Fruit fly (Drosophila melanogaster) whole organism, embryonic: ENCODE data around the gene NFAT.

ENCODE experiments used
- Atf-2 ChIP-seq: fragments of 200-800 bp; sonication (Bioruptor generic); optimal IDR thresholded peaks from 2 replicates; lab custom pipeline; 2016; ENCODE audit warnings: missing biosample characterization, missing genetic modification characterization
- Bdp1 ChIP-seq: fragments of 200-800 bp; sonication (Bioruptor generic); optimal IDR thresholded peaks from 3 replicates; lab custom pipeline; 2016; ENCODE audit warnings: missing biosample characterization, missing genetic modification characterization
- CG10462 ChIP-seq: fragments of 200-800 bp; sonication (Bioruptor generic); optimal IDR thresholded peaks from 2 replicates; lab custom pipeline; 2016; ENCODE audit warnings: missing biosample characterization, missing genetic modification characterization
- CG10654 ChIP-seq: fragments of 200-800 bp; sonication (Bioruptor generic); optimal IDR thresholded peaks from 2 replicates; lab custom pipeline; 2016; ENCODE audit warnings: missing biosample characterization, missing genetic modification characterization
- CG12104 ChIP-seq: fragments of 200-800 bp; sonication (Bioruptor generic); optimal IDR thresholded peaks from 3 replicates; lab custom pipeline; 2016; ENCODE audit warnings: missing biosample characterization, missing genetic modification characterization
- CG16779 ChIP-seq: fragments of 200-800 bp; sonication (Bioruptor generic); IDR thresholded peaks from 2 replicates; pipeline ENCODE4 v1.3.6; 2022; ENCODE audit warnings: missing biosample characterization, missing genetic modification characterization
- CG18011 ChIP-seq: fragments of 200-800 bp; sonication (Bioruptor generic); optimal IDR thresholded peaks from 2 replicates; lab custom pipeline; 2017; ENCODE audit warnings: missing biosample characterization, missing genetic modification characterization, mild to moderate bottlenecking, moderate library complexity, missing genotype
- CG18619 ChIP-seq: fragments of 200-800 bp; sonication (Bioruptor generic); optimal IDR thresholded peaks from 3 replicates; lab custom pipeline; 2017; ENCODE audit warnings: missing biosample characterization, mild to moderate bottlenecking, missing genetic modification characterization
- CG2129 ChIP-seq: fragments of 200-800 bp; sonication (Bioruptor generic); IDR thresholded peaks from 2 replicates; pipeline ENCODE4 v1.3.6; 2022; ENCODE audit warnings: missing biosample characterization, missing genetic modification characterization; ENCODE audit not compliant: partially characterized antibody
- CG3065 ChIP-seq: fragments of 200-800 bp; sonication (Bioruptor generic); optimal IDR thresholded peaks from 2 replicates; lab custom pipeline; 2016; ENCODE audit warnings: missing biosample characterization, missing genetic modification characterization
- CG43689 ChIP-seq: fragments of 200-800 bp; sonication (Bioruptor generic); IDR thresholded peaks from 2 replicates; pipeline ENCODE4 v1.3.6; 2022; ENCODE audit warnings: missing biosample characterization, missing genetic modification characterization
- CG4424 ChIP-seq: fragments of 200-800 bp; sonication (Bioruptor generic); optimal IDR thresholded peaks from 3 replicates; lab custom pipeline; 2016; ENCODE audit warnings: missing biosample characterization, missing genetic modification characterization
- CG4730 ChIP-seq: fragments of 200-800 bp; sonication (Bioruptor generic); IDR thresholded peaks from 2 replicates; pipeline ENCODE4 v1.3.6; 2022; ENCODE audit warnings: missing biosample characterization, missing genetic modification characterization
- CG6175 ChIP-seq: fragments of 200-800 bp; sonication (Bioruptor generic); IDR thresholded peaks from 3 replicates; pipeline ENCODE4 v1.3.6; 2022; ENCODE audit warnings: missing biosample characterization, missing genetic modification characterization
- CG6254 ChIP-seq: fragments of 200-800 bp; sonication (Bioruptor generic); optimal IDR thresholded peaks from 3 replicates; lab custom pipeline; 2017; ENCODE audit warnings: mild to moderate bottlenecking, missing biosample characterization, missing genetic modification reagents, missing genetic modification characterization
- CG6683 ChIP-seq: fragments of 200-800 bp; sonication (Bioruptor generic); optimal IDR thresholded peaks from 2 replicates; lab custom pipeline; 2017; ENCODE audit warnings: missing biosample characterization, mild to moderate bottlenecking, missing genetic modification characterization, missing genetic modification reagents
- CG6765 ChIP-seq: fragments of 200-800 bp; sonication (Bioruptor generic); optimal IDR thresholded peaks from 3 replicates; lab custom pipeline; 2017; ENCODE audit warnings: missing biosample characterization, mild to moderate bottlenecking, missing genetic modification characterization
- CG6854 ChIP-seq: fragments of 200-800 bp; sonication (Bioruptor generic); optimal IDR thresholded peaks from 3 replicates; lab custom pipeline; 2017; ENCODE audit warnings: missing biosample characterization, mild to moderate bottlenecking, missing genetic modification characterization
- CG8290 ChIP-seq, 3 experiments: fragments of 200-800 bp; sonication (Bioruptor generic); optimal IDR thresholded peaks; 2 replicates each; lab custom pipeline; 2016 to 2019; ENCODE audit warnings: missing biosample characterization in 3 of 3, missing genetic modification characterization in 3 of 3, mild to moderate bottlenecking in 2 of 3, moderate library complexity in 1 of 3
- CTCF ChIP-seq: fragments of 200-800 bp; sonication (Bioruptor generic); optimal IDR thresholded peaks from 2 replicates; lab custom pipeline; 2017; ENCODE audit warnings: missing biosample characterization, mild to moderate bottlenecking, missing genetic modification characterization, moderate library complexity
- Ets65A ChIP-seq: fragments of 200-800 bp; sonication (Bioruptor generic); peaks from one replicate; lab custom pipeline; 2016; ENCODE audit warnings: missing biosample characterization, missing genetic modification characterization
- HLHmδ ChIP-seq: fragments of 200-800 bp; sonication (Bioruptor generic); optimal IDR thresholded peaks from 2 replicates; lab custom pipeline; 2018; ENCODE audit warnings: missing biosample characterization, mild to moderate bottlenecking, missing genetic modification characterization, moderate library complexity
- Hmx ChIP-seq: fragments of 200-800 bp; sonication (Bioruptor generic); optimal IDR thresholded peaks from 2 replicates; lab custom pipeline; 2016; ENCODE audit warnings: missing biosample characterization, missing genetic modification characterization
- Meics ChIP-seq: fragments of 200-800 bp; sonication (Bioruptor generic); optimal IDR thresholded peaks from 2 replicates; lab custom pipeline; 2017; ENCODE audit warnings: missing biosample characterization, mild to moderate bottlenecking, missing genetic modification characterization
- NK7.1 ChIP-seq: fragments of 200-800 bp; sonication (Bioruptor generic); optimal IDR thresholded peaks from 3 replicates; lab custom pipeline; 2016; ENCODE audit warnings: missing biosample characterization, missing genetic modification characterization
- NfI ChIP-seq: fragments of 200-800 bp; sonication (Bioruptor generic); optimal IDR thresholded peaks from 3 replicates; lab custom pipeline; 2018; ENCODE audit warnings: missing biosample characterization, mild to moderate bottlenecking, missing genetic modification characterization, moderate library complexity
- Oaz ChIP-seq: fragments of 200-800 bp; sonication (Bioruptor generic); IDR thresholded peaks from 2 replicates; pipeline ENCODE4 v1.3.6; 2022; ENCODE audit warnings: missing biosample characterization, missing genetic modification characterization
- Opbp ChIP-seq: fragments of 200-800 bp; sonication (Bioruptor generic); IDR thresholded peaks from 3 replicates; pipeline ENCODE4 v1.3.6; 2022; ENCODE audit warnings: missing biosample characterization, missing genetic modification characterization; ENCODE audit not compliant: partially characterized antibody
- Ravus ChIP-seq: fragments of 200-800 bp; sonication (Bioruptor generic); IDR thresholded peaks from 2 replicates; pipeline ENCODE4 v1.3.6; 2022; ENCODE audit warnings: missing biosample characterization, missing genetic modification characterization
- Side ChIP-seq: fragments of 200-800 bp; sonication (Bioruptor generic); optimal IDR thresholded peaks from 2 replicates; lab custom pipeline; 2016; ENCODE audit warnings: missing biosample characterization, missing genetic modification characterization
- TFAM ChIP-seq: fragments of 200-800 bp; sonication (Bioruptor generic); optimal IDR thresholded peaks from 2 replicates; lab custom pipeline; 2017; ENCODE audit warnings: missing biosample characterization, missing genetic modification characterization, inconsistent platforms
- Trl ChIP-seq, 3 experiments: fragments of >200 bp in 2 of 3; fragments of 200-800 bp in 1 of 3; sonication (Bioruptor generic) in 1 of 3; optimal IDR thresholded peaks; 2 replicates in 1 of 3; 3 replicates in 2 of 3; lab custom pipeline; 2016 to 2017; ENCODE audit warnings: missing biosample characterization in 1 of 3, missing genetic modification characterization in 1 of 3
- crol ChIP-seq: fragments of 200-800 bp; sonication (Bioruptor generic); IDR thresholded peaks from 2 replicates; pipeline ENCODE4 v1.3.6; 2022; ENCODE audit warnings: missing biosample characterization, missing genetic modification characterization
- dm ChIP-seq: fragments of 200-800 bp; sonication (Bioruptor generic); optimal IDR thresholded peaks from 3 replicates; lab custom pipeline; 2016; ENCODE audit warnings: missing biosample characterization, missing genetic modification characterization
- grau ChIP-seq: fragments of 200-800 bp; optimal IDR thresholded peaks from 3 replicates; lab custom pipeline; 2019; ENCODE audit warnings: missing biosample characterization, mild to moderate bottlenecking, missing genetic modification characterization, moderate library complexity
- kni ChIP-seq: fragments of 200-800 bp; sonication (Bioruptor generic); optimal IDR thresholded peaks from 3 replicates; lab custom pipeline; 2017; ENCODE audit warnings: mild to moderate bottlenecking, missing biosample characterization, missing genetic modification reagents, missing genetic modification characterization
- lilli ChIP-seq: fragments of 200-800 bp; sonication (Bioruptor generic); optimal IDR thresholded peaks from 3 replicates; lab custom pipeline; 2016; ENCODE audit warnings: missing biosample characterization, missing genetic modification characterization
- luna ChIP-seq: fragments of 200-800 bp; sonication (Bioruptor generic); optimal IDR thresholded peaks from 2 replicates; lab custom pipeline; 2016; ENCODE audit warnings: missing biosample characterization, missing genetic modification characterization
- org-1 ChIP-seq: fragments of 200-800 bp; sonication (Bioruptor generic); optimal IDR thresholded peaks from 2 replicates; lab custom pipeline; 2017; ENCODE audit warnings: missing biosample characterization, missing genetic modification characterization
- phol ChIP-seq: fragments of 200-800 bp; sonication (Bioruptor generic); optimal IDR thresholded peaks from 3 replicates; lab custom pipeline; 2018; ENCODE audit warnings: missing biosample characterization, mild to moderate bottlenecking, missing genetic modification characterization, moderate library complexity
- psq ChIP-seq: fragments of 200-800 bp; sonication (Bioruptor generic); optimal IDR thresholded peaks from 2 replicates; lab custom pipeline; 2017; ENCODE audit warnings: missing biosample characterization, missing genetic modification characterization
- schlank ChIP-seq: fragments of 200-800 bp; sonication (Bioruptor generic); optimal IDR thresholded peaks from 2 replicates; lab custom pipeline; 2018; ENCODE audit warnings: missing biosample characterization, mild to moderate bottlenecking, missing genetic modification characterization
- scrt ChIP-seq: fragments of 200-800 bp; sonication (Bioruptor generic); optimal IDR thresholded peaks from 2 replicates; lab custom pipeline; 2018; ENCODE audit warnings: missing biosample characterization, mild to moderate bottlenecking, missing genetic modification characterization, moderate library complexity
- sd ChIP-seq: fragments of 200-800 bp; sonication (Bioruptor generic); optimal IDR thresholded peaks from 3 replicates; lab custom pipeline; 2018; ENCODE audit warnings: missing biosample characterization, mild to moderate bottlenecking, missing genetic modification characterization, moderate library complexity
- so ChIP-seq: fragments of 200-800 bp; sonication (Bioruptor generic); IDR thresholded peaks from 3 replicates; pipeline ENCODE4 v1.3.6; 2022; ENCODE audit warnings: missing biosample characterization, missing genetic modification characterization
- vnd ChIP-seq: fragments of 200-800 bp; sonication (Bioruptor generic); IDR thresholded peaks from 3 replicates; pipeline ENCODE4 v1.3.6; 2022; ENCODE audit warnings: missing biosample characterization, missing genetic modification characterization; ENCODE audit not compliant: partially characterized antibody
- vvl ChIP-seq: fragments of 200-800 bp; sonication (Bioruptor generic); IDR thresholded peaks from 2 replicates; pipeline ENCODE4 v1.3.6; 2022; ENCODE audit warnings: missing biosample characterization, missing genetic modification characterization
- wor ChIP-seq: fragments of 200-800 bp; sonication (Bioruptor generic); IDR thresholded peaks from 2 replicates; pipeline ENCODE4 v1.3.6; 2022; ENCODE audit warnings: missing biosample characterization, missing genetic modification characterization
- zfh2 ChIP-seq: fragments of 200-800 bp; sonication (Bioruptor generic); optimal IDR thresholded peaks from 2 replicates; lab custom pipeline; 2016; ENCODE audit warnings: missing biosample characterization, missing genetic modification characterization

NFAT gene

DNA sequence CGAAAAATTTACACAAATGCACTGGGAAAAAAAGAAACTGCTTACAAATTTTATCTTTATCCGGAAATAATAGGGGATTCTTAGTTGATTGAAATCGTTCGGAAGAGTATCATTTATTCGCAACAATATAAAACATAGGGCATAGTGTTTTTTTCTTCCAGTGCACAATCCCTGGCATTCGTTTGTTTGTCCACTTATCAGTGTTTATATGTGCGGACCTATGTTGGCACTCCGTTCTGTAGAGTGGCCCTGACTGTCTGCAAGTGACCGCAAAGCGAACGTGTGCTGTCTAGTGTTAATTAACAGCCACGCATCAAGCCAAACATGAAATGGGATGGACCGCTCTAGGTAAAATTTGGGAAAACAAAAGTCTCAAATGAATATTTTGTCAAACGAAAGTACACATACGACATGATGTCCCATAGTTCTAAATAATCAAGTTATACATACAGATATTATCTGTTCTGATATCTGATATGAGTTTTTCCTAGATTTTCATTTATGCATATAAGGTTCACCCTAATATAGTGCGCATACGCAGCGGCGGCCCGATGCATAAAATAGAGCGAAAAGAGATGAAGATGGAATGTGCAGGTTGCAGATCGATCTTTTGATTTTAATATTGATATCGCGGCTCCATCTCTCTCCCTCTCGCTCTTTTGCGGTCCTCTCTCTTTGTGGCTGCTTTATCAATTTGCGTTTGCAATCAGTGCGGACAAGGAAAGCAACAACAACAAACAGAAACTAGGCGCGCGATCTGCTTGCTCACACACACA, 16.8 kb downstream of the NFAT start (continued):
- TF ChIP-seq lilli (GFP tag; lab: Kevin White, UChicago) (peak; percentile 97), CG6254 (GFP tag; lab: Kevin White, UChicago) (peak; percentile 71), CG3065 (GFP tag; lab: Kevin White, UChicago) (peak; percentile 73), wor (GFP tag; lab: Robert Waterston, UW) (peak; percentile 83), TFAM (GFP tag; lab: Kevin White, UChicago) (peak; percentile 64), Meics (GFP tag; lab: Kevin White, UChicago) (peak; percentile 94), CG10462 (GFP tag; lab: Kevin White, UChicago) (peak; percentile 90), sd (tag; lab: Kevin White, UChicago) (peak; percentile 81), NK7.1 (GFP tag; lab: Kevin White, UChicago) (peak; percentile 79), CG18011 (GFP tag; lab: Kevin White, UChicago) (peak; percentile 68), CG10654 (GFP tag; lab: Kevin White, UChicago) (peak; percentile 88), Trl (optimal IDR thresholded peaks at IDR 0.05; lab: Kevin White, UChicago) (no peak), Trl (GFP tag; optimal IDR thresholded peaks at IDR 0.05; lab: Kevin White, UChicago) (peak; percentile 95), scrt (GFP tag; lab: Kevin White, UChicago) (peak; percentile 88), Ravus (GFP tag; lab: Robert Waterston, UW) (peak; percentile 78), CG2129 (no peak), Hmx (peak; percentile 87), crol (GFP tag; lab: Robert Waterston, UW) (no peak), CG12104 (peak; percentile 89), org-1 (GFP tag; lab: Kevin White, UChicago) (peak; percentile 89), schlank (tag; lab: Kevin White, UChicago) (peak; percentile 92), HLHmδ (GFP tag; lab: Kevin White, UChicago) (no peak), CG43689 (GFP tag; lab: Robert Waterston, UW) (peak; percentile 78), CG4730 (GFP tag; lab: Robert Waterston, UW) (peak; percentile 90), CG6683 (GFP tag; lab: Kevin White, UChicago) (peak; percentile 76), CG6175 (GFP tag; lab: Robert Waterston, UW) (peak; percentile 91), kni (GFP tag; lab: Kevin White, UChicago) (peak; percentile 67), phol (tag; lab: Kevin White, UChicago) (peak; percentile 91), luna (GFP tag; lab: Kevin White, UChicago) (peak; percentile 93), CG8290 (GFP tag; optimal IDR thresholded peaks at IDR 0.05; lab: Kevin White, UChicago) (peak; percentile 64), CG8290 (tag; optimal IDR thresholded peaks at IDR 0.05; lab: Kevin White, UChicago) (peak in 1 of 2 experiments; percentile 94), Oaz (GFP tag; lab: Robert Waterston, UW) (peak; percentile 88), CTCF (GFP tag; lab: Kevin White, UChicago) (peak; percentile 40), so (peak; percentile 95), Ets65A (GFP tag; lab: Kevin White, UChicago) (peak; percentile 99), CG18619 (GFP tag; lab: Kevin White, UChicago) (peak; percentile 93), Bdp1 (GFP tag; lab: Kevin White, UChicago) (peak; percentile 87), dm (GFP tag; lab: Kevin White, UChicago) (peak; percentile 90), grau (tag; lab: Kevin White, UChicago) (peak; percentile 93), CG4424 (GFP tag; lab: Kevin White, UChicago) (peak; percentile 93), Atf-2 (GFP tag; lab: Kevin White, UChicago) (peak; percentile 94), zfh2 (GFP tag; lab: Kevin White, UChicago) (peak; percentile 96), NfI (GFP tag; lab: Kevin White, UChicago) (peak; percentile 92), vnd (no peak), Opbp (no peak), CG6854 (GFP tag; lab: Kevin White, UChicago) (peak; percentile 85), CG6765 (GFP tag; lab: Kevin White, UChicago) (peak; percentile 87), psq (GFP tag; lab: Kevin White, UChicago) (peak; percentile 72), CG16779 (GFP tag; lab: Robert Waterston, UW) (peak; percentile 92), Side (GFP tag; lab: Kevin White, UChicago) (peak; percentile 94), vvl (GFP tag; lab: Robert Waterston, UW) (peak; percentile 97)
